Worm (Caenorhabditis elegans) whole organism, L4 larva: ENCODE measurements around the gene C33C12.4.

Experiments used
- F26F4.8 ChIP-seq: fragments of 200-800 bp; sonication (Bioruptor generic); conservative IDR thresholded peaks from 2 replicates; pipeline ENCODE4 v1.3.6; 2022; ENCODE audit warnings: missing genetic modification characterization, missing compliant biosample characterization
- F49E8.2 ChIP-seq: sonication (generic microtip); optimal IDR thresholded peaks from 2 replicates; lab custom pipeline; 2016; ENCODE audit warnings: missing compliant biosample characterization, mild to moderate bottlenecking, missing genetic modification characterization, borderline replicate concordance
- T20F7.1 ChIP-seq: fragments of 200-800 bp; sonication (Bioruptor generic); optimal IDR thresholded peaks from 2 replicates; lab custom pipeline; 2018; ENCODE audit warnings: mild to moderate bottlenecking, missing genetic modification characterization, missing compliant biosample characterization
- Y5F2A.4 ChIP-seq: fragments of 200-800 bp; sonication (Bioruptor generic); optimal IDR thresholded peaks from 2 replicates; lab custom pipeline; 2018; ENCODE audit warnings: mild to moderate bottlenecking, missing genetic modification characterization, missing compliant biosample characterization
- aha-1 ChIP-seq: fragments of 150-350 bp; peaks from one replicate; lab custom pipeline; 2014; ENCODE audit warnings: missing biosample characterization, missing genetic modification characterization
- ctbp-1 ChIP-seq: fragments of 200-800 bp; sonication (Bioruptor generic); IDR thresholded peaks from 2 replicates; pipeline ENCODE4 v1.3.6; 2022; ENCODE audit warnings: missing genetic modification reagents, missing genetic modification characterization, missing compliant biosample characterization
- daf-19 ChIP-seq: fragments of 200-800 bp; sonication (Bioruptor generic); conservative IDR thresholded peaks from 2 replicates; pipeline ENCODE4 v1.3.6; 2022; ENCODE audit warnings: missing genetic modification characterization, missing compliant biosample characterization
- dmd-9 ChIP-seq: fragments of 200-800 bp; sonication (Bioruptor generic); IDR thresholded peaks from 2 replicates; pipeline ENCODE4 v1.3.6; 2022; ENCODE audit warnings: missing genetic modification reagents, missing genetic modification characterization, missing compliant biosample characterization
- dpl-1 ChIP-seq: fragments of 150-350 bp; optimal IDR thresholded peaks from 2 replicates; lab custom pipeline; 2014; ENCODE audit warnings: missing biosample characterization, missing genetic modification reagents, missing genetic modification characterization
- egl-43 ChIP-seq: fragments of 200-800 bp; sonication (Bioruptor generic); IDR thresholded peaks from 2 replicates; pipeline ENCODE4 v1.3.6; 2022; ENCODE audit warnings: missing genetic modification reagents, missing genetic modification characterization, missing compliant biosample characterization
- fkh-10 ChIP-seq: fragments of 150-350 bp; optimal IDR thresholded peaks from 2 replicates; lab custom pipeline; 2014; ENCODE audit warnings: missing biosample characterization, missing genetic modification reagents, missing genetic modification characterization
- hlh-11 ChIP-seq: fragments of 200-800 bp; sonication (Bioruptor generic); optimal IDR thresholded peaks from 2 replicates; lab custom pipeline; 2018; ENCODE audit warnings: mild to moderate bottlenecking, missing genetic modification characterization, missing compliant biosample characterization
- hlh-30 ChIP-seq: sonication (generic microtip); optimal IDR thresholded peaks from 2 replicates; lab custom pipeline; 2017; ENCODE audit warnings: antibody characterized with exemption, mild to moderate bottlenecking, missing genetic modification characterization, missing compliant biosample characterization; ENCODE audit not compliant: insufficient read depth
- lim-7 ChIP-seq: fragments of 200-800 bp; sonication (Bioruptor generic); IDR thresholded peaks from 2 replicates; pipeline ENCODE4 v1.3.6; 2022; ENCODE audit warnings: missing genetic modification characterization, missing compliant biosample characterization
- lin-13 ChIP-seq: fragments of 150-350 bp; optimal IDR thresholded peaks from 2 replicates; lab custom pipeline; 2014; ENCODE audit warnings: missing biosample characterization, missing genetic modification reagents, missing genetic modification characterization
- lin-38 ChIP-seq: fragments of 200-800 bp; sonication (Bioruptor generic); IDR thresholded peaks from 2 replicates; pipeline ENCODE4 v1.3.6; 2022; ENCODE audit warnings: missing genetic modification reagents, missing genetic modification characterization, missing compliant biosample characterization
- lsy-2 ChIP-seq, 2 experiments: fragments of 150-350 bp in 1 of 2; sonication (generic microtip) in 1 of 2; optimal IDR thresholded peaks; 2 replicates each; lab custom pipeline; 2014 to 2017; ENCODE audit warnings: missing biosample characterization in 2 of 2, missing genetic modification characterization in 2 of 2
- mes-2 ChIP-seq: sonication (generic microtip); optimal IDR thresholded peaks from 2 replicates; lab custom pipeline; 2016; ENCODE audit warnings: missing genotype, mild to moderate bottlenecking, missing genetic modification characterization, missing compliant biosample characterization; ENCODE audit not compliant: poor library complexity, severe bottlenecking
- mxl-2 ChIP-seq: fragments of 200-800 bp; sonication (Bioruptor generic); conservative IDR thresholded peaks from 2 replicates; pipeline ENCODE4 v1.3.6; 2022; ENCODE audit warnings: missing genetic modification reagents, missing genetic modification characterization, missing compliant biosample characterization
- nhr-42 ChIP-seq: fragments of 200-800 bp; sonication (Bioruptor generic); IDR thresholded peaks from 2 replicates; pipeline ENCODE4 v1.3.6; 2022; ENCODE audit warnings: missing genetic modification characterization, missing compliant biosample characterization
- pha-4 ChIP-seq, 2 experiments: fragments of 150-350 bp in 1 of 2; fragments of 200-800 bp in 1 of 2; sonication (Bioruptor generic) in 1 of 2; IDR thresholded peaks in 1 of 2; optimal IDR thresholded peaks in 1 of 2; 2 replicates each; pipeline versions ENCODE4 v1.3.6 to Lab custom; 2014 to 2022; ENCODE audit warnings: missing genetic modification characterization in 2 of 2, missing genetic modification reagents in 2 of 2, missing biosample characterization in 1 of 2, missing compliant biosample characterization in 1 of 2
- rbr-2 ChIP-seq: sonication (generic microtip); optimal IDR thresholded peaks from 2 replicates; lab custom pipeline; 2016; ENCODE audit warnings: missing genotype, missing genetic modification characterization, missing compliant biosample characterization
- saeg-2 ChIP-seq: fragments of 200-800 bp; sonication (Bioruptor generic); IDR thresholded peaks from 2 replicates; pipeline ENCODE4 v1.3.6; 2022; ENCODE audit warnings: missing genetic modification reagents, missing genetic modification characterization, missing compliant biosample characterization
- sdz-12 ChIP-seq: fragments of 200-800 bp; sonication (Bioruptor generic); optimal IDR thresholded peaks from 2 replicates; lab custom pipeline; 2018; ENCODE audit warnings: mild to moderate bottlenecking, missing genetic modification characterization, missing compliant biosample characterization
- set-16 ChIP-seq: fragments of 200-800 bp; sonication (Bioruptor generic); IDR thresholded peaks from 2 replicates; pipeline ENCODE4 v1.3.6; 2022; ENCODE audit warnings: missing genetic modification reagents, missing genetic modification characterization, missing compliant biosample characterization
- spr-3 ChIP-seq: fragments of 200-800 bp; sonication (Bioruptor generic); optimal IDR thresholded peaks from 2 replicates; lab custom pipeline; 2018; ENCODE audit warnings: mild to moderate bottlenecking, missing genetic modification characterization, missing compliant biosample characterization
- unc-62 ChIP-seq, 3 experiments: fragments of 150-350 bp in 1 of 3; sonication (generic microtip); optimal IDR thresholded peaks in 2 of 3; peaks in 1 of 3; 1 replicate in 1 of 3; 2 replicates in 2 of 3; lab custom pipeline; 2014 to 2017; ENCODE audit warnings: missing biosample characterization in 3 of 3, missing genetic modification characterization in 3 of 3, missing genetic modification reagents in 3 of 3, missing genotype in 1 of 3
- zfp-3 ChIP-seq: fragments of 200-800 bp; sonication (Bioruptor generic); conservative IDR thresholded peaks from 2 replicates; pipeline ENCODE4 v1.3.6; 2022; ENCODE audit warnings: missing genetic modification reagents, missing genetic modification characterization, missing compliant biosample characterization

The C33C12.4 gene

ce11 chrII:2166376-2166775 is at the start of gene C33C12.4:
Gene C33C12.4, minus strand, starts transcription at chrII:2166476.
- TF ChIP-seq F49E8.2 (no peak), zfp-3 (GFP tag; lab: Robert Waterston, UW) (no peak), daf-19 (GFP tag; lab: Robert Waterston, UW) (no peak), ctbp-1 (no peak), rbr-2 (no peak), mxl-2 (GFP tag; lab: Robert Waterston, UW) (no peak), fkh-10 (GFP tag; lab: Kevin White, UChicago) (no peak), hlh-11 (no peak), Y5F2A.4 (no peak), dmd-9 (GFP tag; lab: Robert Waterston, UW) (no peak)

- peak; percentile 52; the same call in 1 of the 2 replicates for TF ChIP-seq set-16 (GFP tag; lab: Robert Waterston, UW)
- TF ChIP-seq unc-62 (GFP tag; optimal IDR thresholded peaks at IDR 0.05 in 1 of 2; lab: Kevin White, UChicago): no peak
- no peak for TF ChIP-seq unc-62 (tag; optimal IDR thresholded peaks at IDR 0.05; lab: Kevin White, UChicago)
These were observed 49.2 kb upstream of the C33C12.4 start for ce11 chrII:2215512-2215911.

- TF ChIP-seq Y5F2A.4: no peak
These were observed 41.5 kb upstream of the C33C12.4 start, which contains the start of gene Y59C2A.1 for ce11 chrII:2207812-2208211. Gene Y59C2A.1, plus strand, starts transcription at chrII:2208112.

ce11 chrII:2206064-2206722 is 39.9 kb upstream of the C33C12.4 start:
- no peak for TF ChIP-seq lim-7 (GFP tag; lab: Robert Waterston, UW)
- TF ChIP-seq F26F4.8 (GFP tag; lab: Robert Waterston, UW): no peak
- TF ChIP-seq sdz-12: no peak
- TF ChIP-seq unc-62 (GFP tag; optimal IDR thresholded peaks at IDR 0.05 in 1 of 2; lab: Kevin White, UChicago): peak in 1 of 2 experiments; percentile 56
- TF ChIP-seq unc-62 (tag; optimal IDR thresholded peaks at IDR 0.05; lab: Kevin White, UChicago): no peak
- no peak for TF ChIP-seq fkh-10 (GFP tag; lab: Kevin White, UChicago)
- TF ChIP-seq pha-4 (GFP tag; IDR thresholded peaks at IDR 0.05; lab: Robert Waterston, UW): no peak
- no peak for TF ChIP-seq pha-4 (tag; optimal IDR thresholded peaks at IDR 0.05; lab: Kevin White, UChicago)
- TF ChIP-seq T20F7.1 (GFP tag; lab: Kevin White, UChicago): no peak
- TF ChIP-seq, all 104 proteins: peak for 1

- peak; percentile 87 for TF ChIP-seq dpl-1 (GFP tag; lab: Kevin White, UChicago)
- no peak for TF ChIP-seq saeg-2 (GFP tag; lab: Robert Waterston, UW)
- no peak for TF ChIP-seq pha-4 (GFP tag; IDR thresholded peaks at IDR 0.05; lab: Robert Waterston, UW)
- no peak for TF ChIP-seq pha-4 (tag; optimal IDR thresholded peaks at IDR 0.05; lab: Kevin White, UChicago)
- TF ChIP-seq lin-13 (GFP tag; lab: Kevin White, UChicago): peak; percentile 11
- TF ChIP-seq mes-2 (tag; lab: Kevin White, UChicago): peak; percentile 70
- TF ChIP-seq fkh-10 (GFP tag; lab: Kevin White, UChicago): peak; percentile 4
- TF ChIP-seq lin-38: peak; percentile 92
- TF ChIP-seq F49E8.2: no peak
- TF ChIP-seq hlh-30 (tag; lab: Kevin White, UChicago): peak; percentile 22
- TF ChIP-seq aha-1: peak; percentile 49
- TF ChIP-seq lsy-2 (tag; optimal IDR thresholded peaks at IDR 0.05; lab: Kevin White, UChicago): peak in 1 of 2 experiments; percentile 67
These were observed 37.8 kb upstream of the C33C12.4 start, which contains the start of gene Y59C2A.2 for ce11 chrII:2204077-2204476. Gene Y59C2A.2, minus strand, starts transcription at chrII:2204137.

- TF ChIP-seq dpl-1 (GFP tag; lab: Kevin White, UChicago) (no peak), nhr-42 (no peak), egl-43 (GFP tag; lab: Robert Waterston, UW) (no peak), aha-1 (peak; percentile 98), spr-3 (GFP tag; lab: Kevin White, UChicago) (no peak)
These were observed 35.9 kb upstream of the C33C12.4 start for ce11 chrII:2202147-2202546.
